Fruit fly (Drosophila melanogaster) whole organism, embryonic: ENCODE results near the gene CG7781.

Experiments used
- Asciz ChIP-seq: fragments of 200-800 bp; sonication (Bioruptor generic); optimal IDR thresholded peaks from 2 replicates; lab custom pipeline; 2017; ENCODE audit warnings: missing biosample characterization, mild to moderate bottlenecking, missing genetic modification characterization, missing genetic modification reagents
- Bteb2 ChIP-seq: fragments of 200-800 bp; sonication (Bioruptor generic); optimal IDR thresholded peaks from 2 replicates; lab custom pipeline; 2016; ENCODE audit warnings: missing biosample characterization, missing genetic modification characterization
- CG12155 ChIP-seq: fragments of 200-800 bp; sonication (Bioruptor generic); optimal IDR thresholded peaks from 3 replicates; lab custom pipeline; 2016; ENCODE audit warnings: missing biosample characterization, missing genetic modification characterization
- CG12744 ChIP-seq: fragments of 200-800 bp; sonication (Bioruptor generic); optimal IDR thresholded peaks from 2 replicates; lab custom pipeline; 2016; ENCODE audit warnings: missing biosample characterization, missing genetic modification characterization
- CG12769 ChIP-seq: fragments of 200-800 bp; sonication (Bioruptor generic); optimal IDR thresholded peaks from 2 replicates; lab custom pipeline; 2019; ENCODE audit warnings: missing biosample characterization, mild to moderate bottlenecking, missing genetic modification characterization, moderate library complexity
- CG14050 ChIP-seq: fragments of 200-800 bp; sonication (Bioruptor generic); IDR thresholded peaks from 3 replicates; pipeline ENCODE4 v1.3.6; 2022; ENCODE audit warnings: missing biosample characterization, missing genetic modification characterization
- CG14965 ChIP-seq: fragments of 200-800 bp; sonication (Bioruptor generic); optimal IDR thresholded peaks from 2 replicates; lab custom pipeline; 2016; ENCODE audit warnings: missing biosample characterization, missing genetic modification characterization, borderline replicate concordance
- CG17912 ChIP-seq: fragments of 200-800 bp; sonication (Bioruptor generic); optimal IDR thresholded peaks from 2 replicates; lab custom pipeline; 2018; ENCODE audit warnings: missing biosample characterization, mild to moderate bottlenecking, missing genetic modification characterization
- CG34224 ChIP-seq: fragments of 200-800 bp; sonication (Bioruptor generic); IDR thresholded peaks from 3 replicates; pipeline ENCODE4 v1.3.6; 2022; ENCODE audit warnings: missing biosample characterization, missing genetic modification characterization; ENCODE audit not compliant: partially characterized antibody
- CG42726 ChIP-seq: fragments of 200-800 bp; sonication (Bioruptor generic); IDR thresholded peaks from 2 replicates; pipeline ENCODE4 v1.3.6; 2022; ENCODE audit warnings: missing biosample characterization, missing genetic modification characterization; ENCODE audit not compliant: partially characterized antibody
- CG4854 ChIP-seq: fragments of 200-800 bp; sonication (Bioruptor generic); optimal IDR thresholded peaks from 2 replicates; lab custom pipeline; 2016; ENCODE audit warnings: missing biosample characterization, missing genetic modification characterization, inconsistent platforms
- CG6854 ChIP-seq: fragments of 200-800 bp; sonication (Bioruptor generic); optimal IDR thresholded peaks from 3 replicates; lab custom pipeline; 2017; ENCODE audit warnings: missing biosample characterization, mild to moderate bottlenecking, missing genetic modification characterization
- CG7372 ChIP-seq: fragments of 200-800 bp; sonication (Bioruptor generic); IDR thresholded peaks from 2 replicates; pipeline ENCODE4 v1.3.6; 2022; ENCODE audit warnings: missing biosample characterization, missing genetic modification characterization
- CG8388 ChIP-seq: fragments of 200-800 bp; sonication (Bioruptor generic); optimal IDR thresholded peaks from 2 replicates; lab custom pipeline; 2019; ENCODE audit warnings: missing biosample characterization, mild to moderate bottlenecking, missing genetic modification characterization, moderate library complexity
- CG8765 ChIP-seq: fragments of 200-800 bp; sonication (Bioruptor generic); IDR thresholded peaks from 2 replicates; pipeline ENCODE4 v1.3.6; 2022; ENCODE audit warnings: missing biosample characterization, missing genetic modification characterization
- Dek ChIP-seq: fragments of 200-800 bp; sonication (Bioruptor generic); optimal IDR thresholded peaks from 3 replicates; lab custom pipeline; 2019; ENCODE audit warnings: missing biosample characterization, mild to moderate bottlenecking, missing genetic modification characterization, moderate library complexity
- Doc2 ChIP-seq: fragments of 200-800 bp; sonication (Bioruptor generic); IDR thresholded peaks from 2 replicates; pipeline ENCODE4 v1.3.6; 2022; ENCODE audit warnings: missing biosample characterization, missing genetic modification characterization
- Dref ChIP-seq: fragments of 200-800 bp; sonication (Bioruptor generic); IDR thresholded peaks from 2 replicates; pipeline ENCODE4 v1.3.6; 2022; ENCODE audit warnings: missing biosample characterization, missing genetic modification characterization
- E2f2 ChIP-seq: fragments of 200-800 bp; sonication (Bioruptor generic); IDR thresholded peaks from 2 replicates; pipeline ENCODE4 v1.3.6; 2022; ENCODE audit warnings: missing biosample characterization, missing genetic modification characterization
- Eip74EF ChIP-seq, 2 experiments: fragments of 200-800 bp in 1 of 2; fragments of >200 bp in 1 of 2; sonication (Bioruptor generic) in 1 of 2; optimal IDR thresholded peaks; 2 replicates each; lab custom pipeline; 2017 to 2019; ENCODE audit warnings: missing biosample characterization in 2 of 2, missing genetic modification characterization in 2 of 2, mild to moderate bottlenecking in 1 of 2, moderate library complexity in 1 of 2
- Ets65A ChIP-seq: fragments of 200-800 bp; sonication (Bioruptor generic); peaks from one replicate; lab custom pipeline; 2016; ENCODE audit warnings: missing biosample characterization, missing genetic modification characterization
- Fer1 ChIP-seq: fragments of 200-800 bp; sonication (Bioruptor generic); optimal IDR thresholded peaks from 2 replicates; lab custom pipeline; 2017; ENCODE audit warnings: missing biosample characterization, mild to moderate bottlenecking, missing genetic modification characterization
- GATAe ChIP-seq: fragments of 200-800 bp; sonication (Bioruptor generic); conservative IDR thresholded peaks from 2 replicates; pipeline ENCODE4 v1.3.6; 2022; ENCODE audit warnings: missing biosample characterization, missing genetic modification characterization
- Hand ChIP-seq: fragments of 200-800 bp; sonication (Bioruptor generic); optimal IDR thresholded peaks from 2 replicates; lab custom pipeline; 2017; ENCODE audit warnings: mild to moderate bottlenecking, missing biosample characterization, missing genetic modification reagents, missing genetic modification characterization
- Mad ChIP-seq: fragments of 200-800 bp; sonication (Bioruptor generic); optimal IDR thresholded peaks from 2 replicates; lab custom pipeline; 2016; ENCODE audit warnings: missing biosample characterization, missing genetic modification characterization
- NfI ChIP-seq: fragments of 200-800 bp; sonication (Bioruptor generic); optimal IDR thresholded peaks from 3 replicates; lab custom pipeline; 2018; ENCODE audit warnings: missing biosample characterization, mild to moderate bottlenecking, missing genetic modification characterization, moderate library complexity
- Optix ChIP-seq: fragments of 200-800 bp; sonication (Bioruptor generic); IDR thresholded peaks from 3 replicates; pipeline ENCODE4 v1.3.6; 2022; ENCODE audit warnings: missing biosample characterization, missing genetic modification characterization
- Rfx ChIP-seq: fragments of 200-800 bp; sonication (Bioruptor generic); IDR thresholded peaks from 2 replicates; pipeline ENCODE4 v1.3.6; 2022; ENCODE audit warnings: missing biosample characterization, missing genetic modification characterization
- ato ChIP-seq: fragments of 200-800 bp; sonication (Bioruptor generic); IDR thresholded peaks from 2 replicates; pipeline ENCODE4 v1.3.6; 2022; ENCODE audit warnings: missing biosample characterization, missing genetic modification characterization; ENCODE audit not compliant: partially characterized antibody
- br ChIP-seq: fragments of >200 bp; optimal IDR thresholded peaks from 2 replicates; lab custom pipeline; 2017
- crc ChIP-seq: fragments of 200-800 bp; sonication (Bioruptor generic); optimal IDR thresholded peaks from 2 replicates; lab custom pipeline; 2016; ENCODE audit warnings: missing biosample characterization, missing genetic modification characterization
- crp ChIP-seq, 2 experiments: fragments of 200-800 bp; sonication (Bioruptor generic); optimal IDR thresholded peaks; 2 replicates in 1 of 2; 3 replicates in 1 of 2; lab custom pipeline; 2017; ENCODE audit warnings: missing biosample characterization in 2 of 2, missing genetic modification characterization in 2 of 2, mild to moderate bottlenecking in 1 of 2, moderate library complexity in 1 of 2
- cwo ChIP-seq: fragments of 200-800 bp; sonication (Bioruptor generic); optimal IDR thresholded peaks from 3 replicates; lab custom pipeline; 2017; ENCODE audit warnings: missing biosample characterization, missing genetic modification characterization, mild to moderate bottlenecking, moderate library complexity, missing genetic modification reagents
- disco-r ChIP-seq: fragments of 200-800 bp; sonication (Bioruptor generic); optimal IDR thresholded peaks from 2 replicates; lab custom pipeline; 2016; ENCODE audit warnings: missing biosample characterization, missing genetic modification characterization
- dysf ChIP-seq: fragments of 200-800 bp; sonication (Bioruptor generic); IDR thresholded peaks from 3 replicates; pipeline ENCODE4 v1.3.6; 2022; ENCODE audit warnings: missing biosample characterization, missing genetic modification characterization
- gcm2 ChIP-seq: fragments of 200-800 bp; sonication (Bioruptor generic); optimal IDR thresholded peaks from 2 replicates; lab custom pipeline; 2016; ENCODE audit warnings: missing biosample characterization, missing genetic modification characterization
- gt ChIP-seq: fragments of 200-800 bp; sonication (Bioruptor generic); IDR thresholded peaks from 2 replicates; pipeline ENCODE4 v1.3.6; 2022; ENCODE audit warnings: missing biosample characterization, missing genetic modification characterization
- hkb ChIP-seq, 2 experiments: fragments of 200-800 bp in 1 of 2; fragments of >200 bp in 1 of 2; sonication (Bioruptor generic) in 1 of 2; IDR thresholded peaks in 1 of 2; optimal IDR thresholded peaks in 1 of 2; 2 replicates each; pipeline versions ENCODE4 v1.3.6 to Lab custom; 2017 to 2022; ENCODE audit warnings: missing biosample characterization in 1 of 2, missing genetic modification characterization in 1 of 2
- knrl ChIP-seq: fragments of 200-800 bp; sonication (Bioruptor generic); IDR thresholded peaks from 3 replicates; pipeline ENCODE4 v1.3.6; 2022; ENCODE audit warnings: missing biosample characterization, missing genetic modification characterization; ENCODE audit not compliant: partially characterized antibody
- mld ChIP-seq: fragments of 200-800 bp; sonication (Bioruptor generic); IDR thresholded peaks from 3 replicates; pipeline ENCODE4 v1.3.6; 2022; ENCODE audit warnings: missing biosample characterization, missing genetic modification characterization; ENCODE audit not compliant: partially characterized antibody
- nerfin-2 ChIP-seq: fragments of 200-800 bp; sonication (Bioruptor generic); IDR thresholded peaks from 2 replicates; pipeline ENCODE4 v1.3.6; 2022; ENCODE audit warnings: missing biosample characterization, missing genetic modification characterization; ENCODE audit not compliant: partially characterized antibody
- oc ChIP-seq: fragments of 200-800 bp; sonication (Bioruptor generic); optimal IDR thresholded peaks from 2 replicates; lab custom pipeline; 2018; ENCODE audit warnings: missing biosample characterization, mild to moderate bottlenecking, missing genetic modification characterization, moderate library complexity
- pum ChIP-seq: fragments of 200-800 bp; sonication (Bioruptor generic); optimal IDR thresholded peaks from 2 replicates; lab custom pipeline; 2016; ENCODE audit warnings: missing biosample characterization, missing genetic modification characterization
- run ChIP-seq: fragments of 200-800 bp; sonication (Bioruptor generic); optimal IDR thresholded peaks from 3 replicates; lab custom pipeline; 2018; ENCODE audit warnings: missing biosample characterization, mild to moderate bottlenecking, missing genetic modification characterization
- tio ChIP-seq: fragments of 200-800 bp; sonication (Bioruptor generic); optimal IDR thresholded peaks from 2 replicates; lab custom pipeline; 2017; ENCODE audit warnings: missing biosample characterization, missing genetic modification characterization, inconsistent platforms
- ttk ChIP-seq: fragments of 200-800 bp; sonication (Bioruptor generic); IDR thresholded peaks from 2 replicates; pipeline ENCODE4 v2.1.2; 2022; ENCODE audit warnings: missing biosample characterization, missing genetic modification characterization
- vnd ChIP-seq: fragments of 200-800 bp; sonication (Bioruptor generic); IDR thresholded peaks from 3 replicates; pipeline ENCODE4 v1.3.6; 2022; ENCODE audit warnings: missing biosample characterization, missing genetic modification characterization; ENCODE audit not compliant: partially characterized antibody
- zf30C ChIP-seq: fragments of 200-800 bp; sonication (Bioruptor generic); optimal IDR thresholded peaks from 3 replicates; lab custom pipeline; 2018; ENCODE audit warnings: missing biosample characterization, mild to moderate bottlenecking, missing genetic modification characterization

Gene CG7781

DNA sequence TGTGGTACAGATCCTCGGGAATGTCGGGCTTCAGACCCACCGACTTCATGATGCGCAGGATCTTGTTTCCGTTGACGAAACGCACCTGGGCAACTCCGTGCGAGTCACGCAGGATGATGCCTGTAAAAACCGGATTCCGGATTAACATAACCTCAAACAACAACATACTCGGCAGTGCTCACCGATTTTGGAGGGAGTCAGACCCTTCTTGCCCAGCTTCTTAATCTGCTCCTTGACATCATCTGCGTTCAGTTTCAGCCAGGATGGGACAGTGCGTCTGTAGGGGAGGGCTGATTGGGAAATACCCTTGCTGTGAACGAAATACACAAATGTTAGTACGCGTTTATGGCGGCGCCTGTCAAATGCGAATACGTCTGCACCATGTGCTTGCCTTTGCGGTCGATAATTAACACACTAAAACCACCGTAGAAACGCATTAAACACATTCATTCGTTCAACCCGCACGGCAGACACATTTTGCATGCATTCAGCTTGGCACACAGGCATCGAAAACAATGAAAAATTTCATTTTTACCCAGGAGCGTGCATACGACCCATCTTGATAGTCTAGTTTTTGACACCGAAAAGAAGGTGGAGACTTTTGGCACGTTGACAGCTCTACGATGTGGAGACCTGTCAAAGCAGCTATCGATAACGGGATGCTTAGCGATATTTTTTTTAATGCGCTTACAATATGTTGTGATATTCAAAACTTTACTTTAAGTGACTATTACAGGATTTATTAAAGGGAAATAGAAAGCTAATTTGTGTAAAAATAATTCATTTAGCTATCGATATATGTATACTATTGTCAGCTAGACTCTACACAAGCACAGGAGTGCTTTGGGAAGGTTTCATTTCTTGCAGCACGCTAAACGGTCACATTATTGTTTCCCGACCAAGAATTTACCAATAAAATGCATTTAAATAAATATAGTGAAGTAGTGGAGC, 39.1 kb upstream of the CG7781 start, which contains the start of the genes RpS13 and CSN8 (continued):
- no peak for TF ChIP-seq Bteb2 (GFP tag; lab: Kevin White, UChicago)
- no peak for TF ChIP-seq hkb (optimal IDR thresholded peaks at IDR 0.05; lab: Kevin White, UChicago)
- TF ChIP-seq hkb (GFP tag; IDR thresholded peaks at IDR 0.05; lab: Robert Waterston, UW): 0 out of 2 replicates have a peak, but pooled peaks have one; percentile 12
- TF ChIP-seq Optix (GFP tag; lab: Robert Waterston, UW): no peak
- TF ChIP-seq ato (GFP tag; lab: Robert Waterston, UW): peak; percentile 75
- peak; percentile 93 for TF ChIP-seq CG34224 (GFP tag; lab: Robert Waterston, UW)
- peak; percentile 52 for TF ChIP-seq Fer1 (GFP tag; lab: Kevin White, UChicago)
- TF ChIP-seq gt (GFP tag; lab: Robert Waterston, UW): no peak
- no peak for TF ChIP-seq CG14965
- no peak for TF ChIP-seq CG14050 (GFP tag; lab: Robert Waterston, UW)
- TF ChIP-seq nerfin-2: peak; percentile 80
- no peak for TF ChIP-seq Hand (GFP tag; lab: Kevin White, UChicago)
- no peak for TF ChIP-seq CG6854
- peak; percentile 16 for TF ChIP-seq CG17912 (GFP tag; lab: Kevin White, UChicago)
- no peak for TF ChIP-seq crc (GFP tag; lab: Kevin White, UChicago)
- no peak for TF ChIP-seq br
- TF ChIP-seq CG12769 (tag; lab: Kevin White, UChicago): no peak
- TF ChIP-seq Asciz (GFP tag; lab: Kevin White, UChicago): peak; percentile 37
- no peak for TF ChIP-seq cwo (GFP tag; lab: Kevin White, UChicago)
- TF ChIP-seq disco-r (GFP tag; lab: Kevin White, UChicago): no peak
- peak; percentile 39 for TF ChIP-seq E2f2 (GFP tag; lab: Robert Waterston, UW)
- TF ChIP-seq Rfx: peak; percentile 43
- TF ChIP-seq CG7372 (GFP tag; lab: Robert Waterston, UW): no peak
- TF ChIP-seq CG4854 (GFP tag; lab: Kevin White, UChicago): no peak
- TF ChIP-seq Doc2 (GFP tag; lab: Robert Waterston, UW): no peak
- TF ChIP-seq mld (GFP tag; lab: Robert Waterston, UW): peak; percentile 75; the same call in 2 of the 3 replicates
- TF ChIP-seq CG8765 (GFP tag; lab: Robert Waterston, UW): no peak
- peak; percentile 75 for TF ChIP-seq Dref (GFP tag; lab: Robert Waterston, UW)
- TF ChIP-seq CG8388 (GFP tag; lab: Kevin White, UChicago): peak; percentile 7
- TF ChIP-seq Eip74EF (GFP tag; optimal IDR thresholded peaks at IDR 0.05; lab: Kevin White, UChicago): no peak
- TF ChIP-seq GATAe (GFP tag; lab: Robert Waterston, UW): no peak
- TF ChIP-seq NfI (GFP tag; lab: Kevin White, UChicago): no peak
- peak; percentile 90 for TF ChIP-seq vnd (GFP tag; lab: Robert Waterston, UW)
- peak; percentile 95 for TF ChIP-seq knrl (GFP tag; lab: Robert Waterston, UW)
- no peak for TF ChIP-seq ttk (GFP tag; lab: Robert Waterston, UW)
- TF ChIP-seq Ets65A (GFP tag; lab: Kevin White, UChicago): no peak
- no peak for TF ChIP-seq zf30C (GFP tag; lab: Kevin White, UChicago)
- no peak for TF ChIP-seq run (tag; lab: Kevin White, UChicago)
- no peak for TF ChIP-seq crp (GFP tag; optimal IDR thresholded peaks at IDR 0.05; lab: Kevin White, UChicago)
- no peak for TF ChIP-seq Dek
- TF ChIP-seq tio (GFP tag; lab: Kevin White, UChicago): no peak
- TF ChIP-seq dysf (GFP tag; lab: Robert Waterston, UW): no peak
- TF ChIP-seq oc (tag; lab: Kevin White, UChicago): no peak
- no peak for TF ChIP-seq CG12155 (GFP tag; lab: Kevin White, UChicago)
- TF ChIP-seq CG42726 (GFP tag; lab: Robert Waterston, UW): peak; percentile 80
- TF ChIP-seq gcm2 (GFP tag; lab: Kevin White, UChicago): no peak
- no peak for TF ChIP-seq Mad (GFP tag; lab: Kevin White, UChicago)
- no peak for TF ChIP-seq pum (GFP tag; lab: Kevin White, UChicago)
- TF ChIP-seq CG12744 (GFP tag; lab: Kevin White, UChicago): no peak
